Fruit fly (Drosophila melanogaster): ENCODE measurements around the gene CG45116.

Gene CG45116

dm6 chr3L:22665110-22665509 is 34.1 kb upstream of the CG45116 start (continued):
- TF ChIP-seq disco-r (GFP tag; optimal IDR thresholded peaks at IDR 0.05) (no peak), H2.0 (GFP tag; IDR thresholded peaks at IDR 0.05) (0 out of 2 replicates have a peak, but pooled peaks have one; percentile 9), esg (GFP tag; conservative IDR thresholded peaks at IDR 0.05) (0 out of 2 replicates have a peak, but pooled peaks have one; percentile 13), CG6689 (GFP tag; IDR thresholded peaks at IDR 0.05) (peak; percentile 18; the same call in 1 of the 2 replicates), CTCF (GFP tag; optimal IDR thresholded peaks at IDR 0.05) (no peak), CG3065 (GFP tag; optimal IDR thresholded peaks at IDR 0.05) (no peak), CG9876 (GFP tag; optimal IDR thresholded peaks at IDR 0.05) (no peak), Hsf (GFP tag; optimal IDR thresholded peaks at IDR 0.05) (peak; percentile 17), Opbp (GFP tag; IDR thresholded peaks at IDR 0.05; ENCODE audit: partially characterized antibody) (no peak), HLH54F (GFP tag; optimal IDR thresholded peaks at IDR 0.05) (peak; percentile 0), tup (GFP tag; optimal IDR thresholded peaks at IDR 0.05) (no peak), CG6791 (GFP tag; IDR thresholded peaks at IDR 0.05; ENCODE audit: partially characterized antibody) (no peak), vvl (GFP tag; IDR thresholded peaks at IDR 0.05) (0 out of 2 replicates have a peak, but pooled peaks have one; percentile 32), CG16863 (GFP tag; optimal IDR thresholded peaks at IDR 0.05) (no peak), sqz (GFP tag; optimal IDR thresholded peaks at IDR 0.05) (no peak), bcd (GFP tag; optimal IDR thresholded peaks at IDR 0.05) (no peak), B-H2 (GFP tag; optimal IDR thresholded peaks at IDR 0.05) (no peak), dysf (GFP tag; IDR thresholded peaks at IDR 0.05) (peak; percentile 26; the same call in 1 of the 3 replicates), CG18599 (GFP tag; optimal IDR thresholded peaks at IDR 0.05) (peak; percentile 20), CG10431 (GFP tag; optimal IDR thresholded peaks at IDR 0.05) (no peak), fd3F (GFP tag; optimal IDR thresholded peaks at IDR 0.05) (no peak), CG17328 (GFP tag; IDR thresholded peaks at IDR 0.05) (peak; percentile 65), CG17385 (GFP tag; optimal IDR thresholded peaks at IDR 0.05) (no peak), Abd-B (GFP tag; optimal IDR thresholded peaks at IDR 0.05) (no peak), sima (GFP tag; optimal IDR thresholded peaks at IDR 0.05) (no peak), D19B (GFP tag; optimal IDR thresholded peaks at IDR 0.05) (no peak), CG12219 (GFP tag; optimal IDR thresholded peaks at IDR 0.05) (peak; percentile 33), CG4404 (GFP tag; IDR thresholded peaks at IDR 0.05) (no peak)

dm6 chr3L:22669275-22670006 is 29.8 kb upstream of the CG45116 start, which contains the start of gene Jhbp6:
Jhbp6 (plus strand) TSS chr3L:22669956.
- TF ChIP-seq kni (GFP tag; optimal IDR thresholded peaks at IDR 0.05) (peak; percentile 11), stwl (tag; optimal IDR thresholded peaks at IDR 0.05) (peak; percentile 36), MESR4 (GFP tag; optimal IDR thresholded peaks at IDR 0.05) (no peak), Dref (GFP tag; IDR thresholded peaks at IDR 0.05) (no peak), Neu2 (GFP tag; optimal IDR thresholded peaks at IDR 0.05; ENCODE audit: borderline replicate concordance) (no peak), CG15479 (GFP tag; optimal IDR thresholded peaks at IDR 0.05) (peak; percentile 54), eve (GFP tag; optimal IDR thresholded peaks at IDR 0.05) (peak in 1 of 2 experiments; percentile 56), exex (tag; optimal IDR thresholded peaks at IDR 0.05) (peak; percentile 19), GATAe (GFP tag; conservative IDR thresholded peaks at IDR 0.05) (peak; percentile 77), grn (GFP tag; optimal IDR thresholded peaks at IDR 0.05) (peak; percentile 32), Kr (GFP tag; optimal IDR thresholded peaks at IDR 0.05) (peak; percentile 2), Hmr (GFP tag; optimal IDR thresholded peaks at IDR 0.05) (peak; percentile 21), sug (tag; optimal IDR thresholded peaks at IDR 0.05) (peak; percentile 7), CG6854 (GFP tag; optimal IDR thresholded peaks at IDR 0.05) (no peak), Med (GFP tag) (peak; percentile 20), CG17568 (GFP tag; optimal IDR thresholded peaks at IDR 0.05) (no peak), BEAF-32 (GFP tag; optimal IDR thresholded peaks at IDR 0.05) (peak; percentile 11), lilli (GFP tag; optimal IDR thresholded peaks at IDR 0.05) (peak; percentile 75), Trl (optimal IDR thresholded peaks at IDR 0.05) (peak in 1 of 2 experiments; percentile 9), Trl (GFP tag; optimal IDR thresholded peaks at IDR 0.05) (no peak), CG18599 (GFP tag; optimal IDR thresholded peaks at IDR 0.05) (peak; percentile 10), CG12769 (tag; optimal IDR thresholded peaks at IDR 0.05) (peak; percentile 30), emc (GFP tag; optimal IDR thresholded peaks at IDR 0.05) (no peak), cg (GFP tag; optimal IDR thresholded peaks at IDR 0.05) (peak; percentile 10)
